Fruit fly (Drosophila melanogaster) Kc167 (cell line): ENCODE results near the gene Pburs.

Source experiments
- Myc ChIP-seq: fragments of >200 bp; optimal IDR thresholded peaks from 2 replicates; lab custom pipeline; 2017; ENCODE audit warnings: missing external identifiers
- Sin3A ChIP-seq: fragments of >200 bp; optimal IDR thresholded peaks from 2 replicates; lab custom pipeline; 2018; ENCODE audit warnings: missing external identifiers
- h ChIP-seq: fragments of >200 bp; optimal IDR thresholded peaks from 3 replicates; lab custom pipeline; 2018; ENCODE audit warnings: missing external identifiers
- insv ChIP-seq: fragments of >200 bp; optimal IDR thresholded peaks from 3 replicates; lab custom pipeline; 2018; ENCODE audit warnings: missing external identifiers
- psq ChIP-seq: fragments of >200 bp; optimal IDR thresholded peaks from 2 replicates; lab custom pipeline; 2017; ENCODE audit warnings: missing external identifiers
- ttk ChIP-seq: sonication (Bioruptor generic); optimal IDR thresholded peaks from 2 replicates; lab custom pipeline; 2017; ENCODE audit warnings: missing external identifiers

The Pburs gene

DNA sequence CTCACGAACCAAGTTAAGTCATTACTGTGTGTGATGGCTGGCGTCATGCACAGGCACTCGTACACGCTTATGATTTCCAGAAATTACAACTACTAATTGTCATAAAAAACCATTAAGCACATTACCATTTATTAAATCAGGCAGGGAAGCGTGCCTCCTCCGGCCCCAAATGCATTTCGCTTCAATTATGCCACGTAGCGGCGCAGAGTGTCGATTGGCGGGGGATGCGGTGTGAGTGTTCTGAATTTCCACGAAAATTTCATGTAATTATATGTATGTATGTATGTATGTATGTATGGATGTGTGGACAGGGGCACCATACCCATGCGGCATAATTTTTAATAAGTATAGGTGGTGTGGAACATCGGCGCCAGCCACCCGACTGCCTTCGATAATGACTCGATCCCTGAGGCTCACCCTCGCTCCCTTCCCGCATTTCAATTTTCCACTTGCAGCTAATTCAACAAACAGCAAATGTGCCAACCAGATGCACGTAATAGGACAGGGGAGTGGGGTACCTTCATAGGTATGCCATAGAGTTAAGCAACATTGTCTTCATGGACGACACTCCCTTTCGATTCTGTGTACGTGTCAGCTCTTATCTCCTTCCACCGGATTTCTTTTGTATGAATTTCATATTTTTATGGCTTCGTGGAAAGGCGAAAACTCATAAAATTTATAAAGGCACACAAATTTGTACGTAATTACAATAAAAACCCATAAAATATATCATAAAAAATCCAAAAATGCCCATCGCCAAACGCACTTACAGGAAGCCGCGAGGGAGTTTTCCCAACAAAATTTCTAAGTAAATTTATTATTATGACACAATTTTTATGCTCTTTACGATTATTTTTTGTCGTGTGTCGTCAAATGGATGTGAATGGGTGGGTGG, 25.3 kb upstream of the Pburs start:
- no peak for TF ChIP-seq Myc
- TF ChIP-seq psq (lab: Kevin White, UChicago) = no peak
- TF ChIP-seq Sin3A = no peak
- no peak for TF ChIP-seq h (lab: Kevin White, UChicago)
- TF ChIP-seq ttk (lab: Kevin White, UChicago) = no peak
- no peak for TF ChIP-seq insv

DNA sequence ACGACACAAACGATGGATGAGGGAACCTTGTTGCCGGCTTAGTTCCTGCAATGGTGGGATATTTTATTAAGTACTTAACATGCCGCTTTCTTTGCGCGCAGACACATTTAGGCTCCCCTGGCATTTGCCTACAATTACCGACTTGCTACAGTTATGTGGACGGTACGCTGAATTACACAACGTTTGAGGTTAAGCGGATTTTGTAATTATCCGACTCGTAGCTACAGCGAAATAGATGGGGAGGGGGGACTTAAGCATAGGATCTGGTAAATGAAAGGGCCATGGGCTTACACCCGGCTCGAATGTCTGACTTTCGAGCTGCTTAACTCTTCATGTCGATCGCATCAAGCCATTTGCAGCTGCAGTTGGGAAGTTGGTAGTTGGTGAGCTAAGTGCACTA, 24.2 kb upstream of the Pburs start:
- TF ChIP-seq h (lab: Kevin White, UChicago) (no peak), insv (no peak), ttk (lab: Kevin White, UChicago) (no peak), Sin3A (no peak), psq (lab: Kevin White, UChicago) (no peak), Myc (no peak)

DNA sequence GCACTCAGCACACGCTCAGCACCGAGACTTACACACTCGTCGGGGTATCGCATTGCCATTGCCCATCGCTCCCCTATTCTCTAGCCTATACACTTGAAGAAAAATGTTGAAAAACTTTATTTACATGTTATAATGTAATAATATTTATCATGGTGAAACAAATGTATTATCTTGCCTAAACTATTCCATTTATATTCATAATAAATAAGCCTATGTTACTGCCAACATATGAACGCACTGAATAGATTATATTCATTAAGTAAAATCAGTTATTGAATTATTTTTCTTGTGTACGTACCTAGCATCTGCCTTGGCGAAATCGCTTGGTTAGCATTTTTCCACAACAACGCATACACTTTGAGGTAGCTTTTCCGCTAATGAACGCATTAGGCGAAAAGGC, 23.8 kb upstream of the Pburs start:
- no peak for TF ChIP-seq insv
- no peak for TF ChIP-seq ttk (lab: Kevin White, UChicago)
- TF ChIP-seq Sin3A = no peak
- no peak for TF ChIP-seq h (lab: Kevin White, UChicago)

DNA sequence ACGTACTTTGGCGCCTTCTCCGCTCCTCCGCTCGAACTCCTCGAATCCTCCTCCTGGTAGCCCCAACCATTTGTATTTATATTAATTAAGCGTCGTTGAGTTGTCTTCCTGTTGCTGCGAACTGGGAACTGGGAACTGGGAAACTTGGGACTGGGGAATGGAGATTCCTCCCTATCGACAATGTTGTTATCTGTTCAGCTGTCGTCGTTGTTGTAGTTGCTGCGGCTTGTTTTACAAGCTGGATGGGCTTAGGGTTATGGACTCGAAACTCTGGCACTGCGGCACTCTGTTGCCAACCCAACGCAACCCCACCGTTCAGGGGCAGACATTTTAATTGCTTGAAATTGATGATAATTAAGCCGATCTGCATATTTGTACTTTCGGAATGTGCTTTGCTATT, 21.7 kb upstream of the Pburs start:
- TF ChIP-seq Myc = no peak
- no peak for TF ChIP-seq Sin3A

DNA sequence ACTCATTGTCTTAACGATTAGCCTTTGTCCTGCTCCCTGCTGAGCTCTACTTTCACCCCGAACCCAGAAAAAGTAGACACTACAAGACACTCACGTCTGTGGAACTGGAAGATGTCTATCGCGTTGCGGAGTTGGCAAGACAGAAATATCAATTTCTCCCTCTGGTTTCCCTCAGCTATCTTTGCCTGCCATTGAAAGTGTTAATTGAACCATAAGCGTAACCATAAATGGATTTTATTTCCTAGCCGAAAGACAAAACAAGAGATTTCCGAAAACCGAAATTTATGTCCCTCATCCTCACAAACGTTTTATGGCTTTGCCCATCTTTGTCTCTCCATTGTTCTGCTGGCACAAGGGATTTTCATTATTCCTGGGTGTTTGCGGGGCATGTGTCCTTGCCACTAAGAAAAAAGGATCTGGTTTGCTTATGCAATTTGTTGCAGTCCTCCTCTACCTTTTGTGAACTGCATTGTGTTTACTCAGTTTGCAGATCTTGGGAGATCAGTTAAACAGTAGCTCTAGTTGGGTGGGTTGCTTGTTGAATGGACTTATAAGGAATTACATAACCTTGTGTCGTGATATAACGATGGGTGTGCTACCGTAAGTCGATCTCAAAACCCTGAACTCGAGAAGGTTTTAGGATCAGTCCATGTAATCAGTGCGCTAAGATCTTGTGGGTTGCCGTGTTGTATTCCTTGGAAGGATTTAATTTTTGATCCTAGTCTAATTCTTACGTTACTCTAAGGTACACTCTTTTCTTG, 18.9 kb upstream of the Pburs start:
- TF ChIP-seq Myc (no peak), insv (no peak), ttk (lab: Kevin White, UChicago) (no peak), Sin3A (no peak), psq (lab: Kevin White, UChicago) (no peak), h (lab: Kevin White, UChicago) (no peak)

DNA sequence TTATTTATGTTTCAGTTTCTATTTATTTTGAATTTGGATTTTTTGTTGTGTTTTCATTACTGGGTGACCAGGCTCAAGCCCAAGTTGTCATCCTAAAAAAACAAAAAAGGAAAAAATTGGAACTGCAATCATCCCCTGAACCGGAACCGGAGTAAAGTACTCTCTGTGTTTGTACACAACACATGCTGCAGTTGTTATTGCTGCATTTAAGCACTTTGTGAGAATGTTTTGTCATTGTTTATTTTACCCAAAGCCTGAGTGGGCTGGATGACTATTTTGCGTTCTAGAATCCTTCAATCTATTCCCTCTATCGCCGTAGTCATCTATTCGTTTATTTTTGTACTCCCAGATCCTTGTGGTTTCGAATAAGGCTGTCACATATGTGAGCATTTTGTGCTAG, 17.3 kb upstream of the Pburs start:
- no peak for TF ChIP-seq insv
- no peak for TF ChIP-seq ttk (lab: Kevin White, UChicago)
- no peak for TF ChIP-seq Myc
- no peak for TF ChIP-seq h (lab: Kevin White, UChicago)
- TF ChIP-seq psq (lab: Kevin White, UChicago) = no peak
- no peak for TF ChIP-seq Sin3A

DNA sequence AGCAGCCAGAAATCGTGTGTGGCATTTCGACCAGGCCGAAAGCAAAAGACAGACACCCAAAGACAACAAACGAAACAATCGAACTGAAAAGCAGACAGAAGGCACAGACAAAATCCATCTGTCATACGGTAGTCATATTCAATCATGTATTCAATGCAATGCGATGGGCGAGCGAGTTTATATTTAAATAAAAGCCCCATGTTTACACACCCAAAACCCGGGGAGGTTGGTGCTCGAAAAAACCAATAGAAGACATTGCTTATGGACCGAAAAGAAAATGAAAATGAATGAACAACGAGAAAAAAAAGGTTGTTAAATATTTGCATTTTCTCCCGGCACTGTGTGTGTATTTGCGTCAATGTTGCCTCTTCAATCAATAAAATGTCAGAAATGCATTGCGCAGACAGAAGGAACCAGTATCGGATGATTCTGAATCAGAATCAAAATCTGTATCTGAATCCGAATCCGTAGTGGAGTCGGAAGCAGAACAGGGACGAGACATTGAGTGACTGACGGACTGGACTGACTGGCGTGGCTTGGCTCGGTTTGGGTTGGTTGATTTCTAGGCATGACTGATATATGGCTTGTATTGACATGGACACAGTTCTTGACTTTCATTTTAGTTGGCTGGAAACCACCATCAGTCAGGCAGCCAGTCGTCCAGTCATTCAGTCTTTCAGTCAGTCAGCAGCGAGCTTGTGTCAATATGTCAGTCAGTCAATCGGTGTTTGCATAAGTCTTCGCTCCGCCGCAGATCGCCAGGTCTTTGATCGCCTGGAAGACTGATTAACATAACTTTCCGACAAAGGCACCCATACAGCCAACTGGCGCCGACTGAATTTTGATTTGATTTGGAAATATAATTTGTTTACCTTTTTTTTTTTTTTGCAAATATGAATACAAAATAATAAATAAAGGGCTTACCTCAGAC, 15.5 kb upstream of the Pburs start:
- TF ChIP-seq Myc (no peak), insv (no peak), Sin3A (no peak), ttk (lab: Kevin White, UChicago) (no peak), psq (lab: Kevin White, UChicago) (no peak), h (lab: Kevin White, UChicago) (no peak)

DNA sequence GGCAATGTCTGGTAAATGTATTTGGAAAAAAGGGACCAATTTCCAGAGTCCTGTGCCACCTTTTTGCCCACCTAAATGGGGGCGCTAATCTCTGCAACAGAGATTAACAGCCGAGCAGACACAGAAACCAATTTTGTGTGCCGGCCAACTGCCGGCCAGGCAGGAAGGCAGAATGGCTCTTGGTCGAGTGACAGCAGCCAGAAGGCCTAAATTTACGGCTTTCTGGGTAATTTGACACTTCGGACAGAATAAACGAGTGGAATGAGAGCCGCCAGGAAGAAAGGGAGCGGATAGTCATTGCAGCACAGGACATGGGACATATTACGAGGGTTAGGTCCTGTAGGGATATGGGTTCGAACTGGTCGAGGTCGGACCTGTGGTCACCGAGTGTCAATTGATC, 14.3 kb upstream of the Pburs start:
- TF ChIP-seq psq (lab: Kevin White, UChicago) = no peak
- no peak for TF ChIP-seq insv
- no peak for TF ChIP-seq Sin3A
- no peak for TF ChIP-seq ttk (lab: Kevin White, UChicago)
- TF ChIP-seq h (lab: Kevin White, UChicago) = no peak
- no peak for TF ChIP-seq Myc

DNA sequence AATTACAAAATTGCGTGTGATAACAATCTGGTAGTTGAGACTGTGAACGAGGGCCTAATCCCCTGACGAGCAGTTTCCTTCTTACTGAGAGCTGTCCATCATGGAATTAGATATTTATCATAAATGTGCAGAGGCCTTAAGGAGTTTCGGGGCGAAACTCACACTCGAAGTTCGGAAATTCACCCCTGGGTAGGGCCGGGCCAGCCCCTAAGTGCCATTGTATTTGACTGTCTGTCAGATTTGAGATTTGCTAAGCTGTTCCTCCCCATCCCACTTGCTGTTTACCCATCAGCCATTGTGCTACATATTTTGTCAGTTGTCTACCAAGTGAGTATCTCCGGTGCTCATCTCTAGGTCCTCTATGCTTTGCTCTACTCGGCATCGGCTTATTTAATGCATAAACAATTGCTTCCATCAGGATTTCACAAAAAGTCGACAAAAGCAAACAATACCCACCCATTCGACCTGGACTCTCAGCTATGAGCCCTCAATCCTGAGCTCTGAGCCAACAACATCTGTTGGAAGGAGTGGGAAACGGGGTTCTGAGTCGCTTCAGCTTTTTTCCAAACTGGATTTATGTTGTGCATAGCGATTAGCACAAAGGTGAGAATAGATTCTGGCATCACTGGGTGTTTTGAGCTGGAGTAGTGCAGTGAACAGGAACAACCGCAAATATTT, 13.1 kb upstream of the Pburs start:
- no peak for TF ChIP-seq Sin3A
- TF ChIP-seq psq (lab: Kevin White, UChicago) = no peak
- TF ChIP-seq insv = no peak
- no peak for TF ChIP-seq Myc
- no peak for TF ChIP-seq h (lab: Kevin White, UChicago)
- no peak for TF ChIP-seq ttk (lab: Kevin White, UChicago)

DNA sequence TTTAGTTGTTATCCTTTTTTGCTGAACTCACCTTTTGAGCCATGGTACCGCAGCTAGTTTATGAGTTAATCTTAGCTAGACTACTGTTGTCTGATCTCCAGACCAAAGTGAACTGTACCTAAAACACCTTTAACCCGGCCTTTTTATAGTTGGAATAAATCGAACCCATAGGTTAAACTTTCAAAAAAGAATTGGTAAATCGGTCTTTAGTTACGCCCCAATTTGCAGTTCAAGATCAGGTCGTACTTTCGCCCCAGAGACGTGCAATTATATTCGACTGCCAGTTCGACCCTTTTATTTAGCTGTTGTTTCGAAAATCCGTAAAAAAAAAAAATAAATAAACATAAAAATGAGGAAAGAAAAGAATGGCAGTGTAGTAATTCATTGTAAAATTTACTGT, 8.0 kb upstream of the Pburs start, which contains the start of gene Cpr35B:
TSS of gene Cpr35B (minus strand) at position 101 of the 400 bp plus-strand sequence.
- TF ChIP-seq Myc (no peak), ttk (lab: Kevin White, UChicago) (no peak), psq (lab: Kevin White, UChicago) (no peak), insv (no peak), Sin3A (no peak), h (lab: Kevin White, UChicago) (no peak)

DNA sequence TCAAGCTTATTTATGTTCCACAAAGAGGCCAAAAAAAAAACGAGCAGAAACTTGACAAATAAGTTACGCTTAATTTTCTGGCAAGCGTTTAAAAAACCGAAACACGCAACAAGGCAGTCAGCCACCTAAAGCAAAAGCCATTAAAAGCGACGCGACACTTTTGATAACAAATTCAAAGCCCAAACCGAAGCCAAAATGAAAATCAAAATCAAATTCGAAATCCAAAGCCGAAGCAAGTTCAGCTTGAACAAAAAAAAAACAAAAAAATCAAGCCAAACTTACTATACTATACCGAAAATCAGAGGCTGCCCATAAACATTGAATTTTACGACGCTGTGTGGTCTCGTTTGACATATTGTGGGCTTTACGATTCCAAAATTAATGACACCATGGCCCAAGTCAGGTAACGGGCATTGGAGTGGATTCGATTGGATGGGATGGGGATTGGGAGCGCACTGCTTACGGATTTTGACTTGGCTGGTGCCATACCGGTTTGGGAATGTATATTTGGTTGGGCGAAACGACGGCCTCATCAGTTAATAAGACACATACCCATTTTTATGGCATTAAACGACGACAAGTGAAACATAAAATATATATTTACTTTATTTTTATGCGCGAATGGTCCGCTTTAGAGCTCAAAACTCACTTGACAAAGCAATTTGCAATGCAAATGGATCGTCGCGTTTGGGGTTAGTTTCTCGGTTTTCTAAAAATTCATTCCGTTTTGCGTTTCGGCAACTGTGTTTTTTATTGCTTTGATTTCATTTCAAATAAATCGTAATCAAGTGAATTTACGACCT, 5.1 kb upstream of the Pburs start:
- no peak for TF ChIP-seq Myc
- no peak for TF ChIP-seq h (lab: Kevin White, UChicago)
- TF ChIP-seq Sin3A = no peak
- TF ChIP-seq insv = no peak
- TF ChIP-seq psq (lab: Kevin White, UChicago) = no peak
- no peak for TF ChIP-seq ttk (lab: Kevin White, UChicago)
